Worm (Caenorhabditis elegans) whole organism, early embryonic: ENCODE data around the gene nstp-5.

Experiments
- ama-1 ChIP-seq: fragments of 150-350 bp; optimal IDR thresholded peaks from 2 replicates; lab custom pipeline; 2014
- ceh-13 ChIP-seq: fragments of 200-800 bp; sonication (Bioruptor generic); optimal IDR thresholded peaks from 2 replicates; lab custom pipeline; 2018; ENCODE audit warnings: mild to moderate bottlenecking, missing genetic modification characterization, missing compliant biosample characterization
- flt-1 ChIP-seq: fragments of 200-800 bp; sonication (Bioruptor generic); IDR thresholded peaks from 2 replicates; pipeline ENCODE4 v1.3.6; 2022; ENCODE audit warnings: missing genetic modification characterization, missing compliant biosample characterization
- scrt-1 ChIP-seq: fragments of 200-800 bp; sonication (Bioruptor generic); IDR thresholded peaks from 2 replicates; pipeline ENCODE4 v1.3.6; 2022; ENCODE audit warnings: missing genetic modification characterization, missing compliant biosample characterization
- tra-4 ChIP-seq: sonication (generic microtip); optimal IDR thresholded peaks from 2 replicates; lab custom pipeline; 2017; ENCODE audit warnings: missing genetic modification characterization, missing compliant biosample characterization

DNA sequence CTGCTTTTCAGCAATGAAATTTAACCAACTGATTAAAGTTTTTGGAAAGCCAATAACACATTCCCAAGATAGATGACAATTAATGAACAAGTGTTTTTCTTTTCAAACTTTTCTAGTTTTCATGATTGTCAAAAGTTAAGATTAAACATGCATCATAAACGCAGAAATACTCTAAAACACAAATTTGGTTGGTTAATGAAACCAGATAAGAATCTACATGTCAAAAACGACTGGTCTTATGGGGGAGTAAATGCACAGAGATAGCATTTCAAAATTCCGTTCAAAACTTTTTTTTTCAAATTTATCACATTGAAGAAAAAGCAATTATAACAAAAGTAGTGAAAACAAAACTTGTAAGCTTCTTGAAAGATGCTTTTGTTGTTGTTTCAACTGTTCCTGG is 48.3 kb downstream of the nstp-5 start:
- TF ChIP-seq ceh-13 (GFP tag; lab: Kevin White, UChicago) (no peak), flt-1 (no peak), ama-1 (lab: Kevin White, UChicago) (no peak), scrt-1 (no peak), tra-4 (no peak)
